Worm (Caenorhabditis elegans) whole organism, L3 larva: ENCODE measurements around the gene C27D6.15.

Source experiments
- R02D3.7 ChIP-seq: fragments of 150-350 bp; optimal IDR thresholded peaks from 2 replicates; lab custom pipeline; 2014; ENCODE audit warnings: missing biosample characterization, missing genetic modification characterization
- ZK546.5 ChIP-seq: sonication (generic microtip); optimal IDR thresholded peaks from 2 replicates; lab custom pipeline; 2017; ENCODE audit warnings: missing biosample characterization, missing genetic modification characterization
- fkh-10 ChIP-seq: sonication (generic microtip); optimal IDR thresholded peaks from 2 replicates; lab custom pipeline; 2017; ENCODE audit warnings: missing biosample characterization, missing genetic modification reagents, missing genetic modification characterization
- lin-15B ChIP-seq: fragments of 150-350 bp; optimal IDR thresholded peaks from 2 replicates; lab custom pipeline; 2014; ENCODE audit warnings: missing biosample characterization, missing genetic modification characterization
- lsy-12 ChIP-seq: sonication (generic microtip); optimal IDR thresholded peaks from 2 replicates; lab custom pipeline; 2016; ENCODE audit warnings: mild to moderate bottlenecking, missing genetic modification characterization, missing compliant biosample characterization
- nfya-1 ChIP-seq: sonication (generic microtip); optimal IDR thresholded peaks from 2 replicates; lab custom pipeline; 2017; ENCODE audit warnings: missing genetic modification characterization, mild to moderate bottlenecking, missing compliant biosample characterization, antibody characterized with exemption, moderate library complexity; ENCODE audit not compliant: insufficient read depth
- nhr-11 ChIP-seq: fragments of 150-350 bp; optimal IDR thresholded peaks from 2 replicates; lab custom pipeline; 2014; ENCODE audit warnings: missing biosample characterization, missing genetic modification characterization
- nhr-67 ChIP-seq: fragments of 150-350 bp; optimal IDR thresholded peaks from 2 replicates; lab custom pipeline; 2014; ENCODE audit warnings: missing biosample characterization, missing genetic modification characterization
- pha-4 ChIP-seq: fragments of 150-350 bp; optimal IDR thresholded peaks from 2 replicates; lab custom pipeline; 2014; ENCODE audit warnings: missing biosample characterization, missing genetic modification reagents, missing genetic modification characterization
- skn-1 ChIP-seq: fragments of 150-350 bp; optimal IDR thresholded peaks from 2 replicates; lab custom pipeline; 2014; ENCODE audit warnings: missing biosample characterization, missing genetic modification characterization
- tbx-2 ChIP-seq: sonication (generic microtip); optimal IDR thresholded peaks from 2 replicates; lab custom pipeline; 2016; ENCODE audit warnings: mild to moderate bottlenecking, missing genetic modification characterization, missing compliant biosample characterization
- unc-39 ChIP-seq: sonication (generic microtip); optimal IDR thresholded peaks from 4 replicates; lab custom pipeline; 2017; ENCODE audit warnings: missing biosample characterization, missing genetic modification characterization
- ztf-11 ChIP-seq: fragments of 150-350 bp; optimal IDR thresholded peaks from 2 replicates; lab custom pipeline; 2014; ENCODE audit warnings: missing biosample characterization, missing genetic modification characterization

DNA sequence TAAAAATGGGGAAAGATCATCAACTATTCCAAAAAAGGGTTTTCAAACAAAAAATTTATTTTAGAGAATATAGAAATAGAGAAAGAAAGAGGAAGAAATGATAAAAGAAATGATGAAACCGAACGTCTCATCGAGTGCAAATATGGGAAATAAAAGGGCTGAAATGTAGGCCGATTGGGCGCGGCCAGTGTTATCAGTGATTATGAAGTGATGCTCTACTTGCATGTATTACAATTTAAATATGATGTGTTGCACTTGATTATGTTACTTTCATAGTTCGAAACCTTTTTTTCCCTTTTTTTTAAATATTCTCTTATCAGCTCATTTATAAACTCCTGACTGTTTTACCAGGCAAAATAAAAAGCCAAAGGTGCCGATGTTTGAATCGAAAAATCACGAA lies 20.1 kb downstream of the C27D6.15 start:
- TF ChIP-seq ZK546.5 (tag; lab: Kevin White, UChicago) (no peak), nfya-1 (tag; lab: Kevin White, UChicago) (no peak), skn-1 (tag; lab: Kevin White, UChicago) (no peak), unc-39 (no peak), nhr-67 (tag; lab: Kevin White, UChicago) (no peak), pha-4 (tag; lab: Kevin White, UChicago) (peak; percentile 10), R02D3.7 (tag; lab: Kevin White, UChicago) (no peak), lsy-12 (no peak), lin-15B (tag; lab: Kevin White, UChicago) (no peak), fkh-10 (GFP tag; lab: Kevin White, UChicago) (no peak), nhr-11 (tag; lab: Kevin White, UChicago) (no peak), tbx-2 (tag; lab: Kevin White, UChicago) (no peak), ztf-11 (tag; lab: Kevin White, UChicago) (no peak)
